Fruit fly (Drosophila melanogaster): ENCODE data around the gene sav.

Gene sav

DNA sequence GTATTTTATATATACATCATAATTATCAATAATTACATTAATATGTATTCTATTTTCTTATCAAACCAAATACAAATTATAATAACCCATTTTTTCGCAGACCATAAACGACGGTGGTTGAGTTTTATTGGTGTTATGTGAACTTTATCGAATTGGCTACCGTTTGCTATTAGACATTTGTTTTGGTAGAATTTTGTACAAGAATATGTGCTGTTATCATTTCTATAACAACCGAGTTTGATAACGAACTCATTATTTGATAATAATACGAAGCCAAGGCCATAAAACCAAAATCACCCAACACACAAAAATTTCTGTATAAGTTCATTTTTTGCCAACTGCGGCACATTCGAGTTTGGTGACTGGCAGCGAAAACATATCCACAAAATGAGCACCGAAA is 34.2 kb upstream of the sav start, which contains the start of gene CG17109:
Gene CG17109 (plus strand): TSS at position 345 of the 400 bp plus-strand sequence.
- TF ChIP-seq E2f2 (GFP tag; IDR thresholded peaks at IDR 0.05) (no peak), dm (GFP tag; optimal IDR thresholded peaks at IDR 0.05) (no peak), sd (tag; optimal IDR thresholded peaks at IDR 0.05) (peak; percentile 2), mirr (GFP tag; optimal IDR thresholded peaks at IDR 0.05) (peak; percentile 14), exex (tag; optimal IDR thresholded peaks at IDR 0.05) (peak; percentile 93), CG34376 (GFP tag; optimal IDR thresholded peaks at IDR 0.05) (peak; percentile 86), sug (tag; optimal IDR thresholded peaks at IDR 0.05) (peak; percentile 32)

DNA sequence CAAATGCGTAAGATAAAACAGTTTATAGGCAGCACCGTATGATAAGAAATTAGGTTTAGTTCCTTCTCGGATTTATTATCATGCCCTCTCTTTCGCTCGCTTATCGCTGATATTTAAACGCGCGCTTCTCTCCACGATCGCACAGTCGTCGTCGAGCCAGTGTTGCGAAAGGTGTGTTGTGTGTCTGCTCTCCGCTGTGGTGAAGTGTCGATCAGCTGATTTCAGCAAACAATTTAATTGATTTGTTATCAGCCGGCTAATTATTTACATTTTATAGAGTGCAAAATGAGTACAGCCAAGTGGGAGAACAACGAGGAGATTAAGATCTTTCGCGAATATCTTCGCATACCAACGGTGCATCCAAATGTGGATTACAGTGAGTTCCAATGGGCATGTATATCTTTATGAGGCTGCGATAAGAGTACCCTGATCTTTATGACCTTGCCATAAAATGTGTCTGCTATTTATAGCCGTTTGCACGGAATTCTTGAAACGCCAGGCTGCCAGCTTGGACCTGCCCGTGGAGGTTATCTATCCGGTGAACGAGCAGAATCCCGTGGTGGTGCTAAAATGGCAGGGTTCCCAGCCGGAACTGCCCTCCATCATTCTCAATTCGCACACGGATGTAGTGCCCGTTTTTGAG is 30.6 kb upstream of the sav start, which contains the start of the genes CG17110 and CG6726:
Gene CG17110 (plus strand): TSS at position 139 of the 643 bp plus-strand sequence.
Gene CG6726 (plus strand): TSS at position 139 of the 643 bp plus-strand sequence.
- peak; percentile 79 for TF ChIP-seq Med (GFP tag)
- TF ChIP-seq CG4404 (GFP tag; IDR thresholded peaks at IDR 0.05): no peak
- no peak for TF ChIP-seq jing (GFP tag; optimal IDR thresholded peaks at IDR 0.05)
- TF ChIP-seq CG5245 (GFP tag; optimal IDR thresholded peaks at IDR 0.05): no peak
- TF ChIP-seq eve (GFP tag; optimal IDR thresholded peaks at IDR 0.05): no peak
- no peak for TF ChIP-seq bab2 (GFP tag; optimal IDR thresholded peaks at IDR 0.05)
- TF ChIP-seq CG7839 (tag; optimal IDR thresholded peaks at IDR 0.05): no peak
- no peak for TF ChIP-seq Bteb2 (GFP tag; optimal IDR thresholded peaks at IDR 0.05)
- TF ChIP-seq CG11504 (tag; optimal IDR thresholded peaks at IDR 0.05): no peak
- TF ChIP-seq MBD-R2 (GFP tag; IDR thresholded peaks at IDR 0.05): peak; percentile 36; the same call in 1 of the 2 replicates
- no peak for TF ChIP-seq tup (GFP tag; optimal IDR thresholded peaks at IDR 0.05)
- TF ChIP-seq Spps (tag; optimal IDR thresholded peaks at IDR 0.05): no peak
- 0 out of 4 replicates have a peak, but pooled peaks have one; percentile 20 for TF ChIP-seq chinmo (GFP tag; IDR thresholded peaks at IDR 0.05; ENCODE audit: partially characterized antibody)
- no peak for TF ChIP-seq CG11695 (GFP tag; IDR thresholded peaks at IDR 0.05)
- no peak for TF ChIP-seq CG15514 (GFP tag; optimal IDR thresholded peaks at IDR 0.05)
- TF ChIP-seq CG31388 (GFP tag; optimal IDR thresholded peaks at IDR 0.05): no peak
- no peak for TF ChIP-seq zfh1 (GFP tag; IDR thresholded peaks at IDR 0.05)
- no peak for TF ChIP-seq CG3726 (GFP tag; IDR thresholded peaks at IDR 0.05)
- TF ChIP-seq E2f2 (GFP tag; IDR thresholded peaks at IDR 0.05): peak; percentile 69
- no peak for TF ChIP-seq run (tag; optimal IDR thresholded peaks at IDR 0.05)
- TF ChIP-seq grn (GFP tag; optimal IDR thresholded peaks at IDR 0.05): peak; percentile 3
- TF ChIP-seq bcd (GFP tag; optimal IDR thresholded peaks at IDR 0.05): no peak
- TF ChIP-seq crp (GFP tag; optimal IDR thresholded peaks at IDR 0.05): peak in 1 of 2 experiments; percentile 76
- TF ChIP-seq exex (tag; optimal IDR thresholded peaks at IDR 0.05): peak; percentile 77
- TF ChIP-seq p53 (GFP tag; optimal IDR thresholded peaks at IDR 0.05): no peak
- no peak for TF ChIP-seq Trl (optimal IDR thresholded peaks at IDR 0.05)
- no peak for TF ChIP-seq Trl (GFP tag; optimal IDR thresholded peaks at IDR 0.05)
- TF ChIP-seq wor (GFP tag; IDR thresholded peaks at IDR 0.05): no peak
- no peak for TF ChIP-seq CG33557 (GFP tag; optimal IDR thresholded peaks at IDR 0.05)
- no peak for TF ChIP-seq CG6175 (GFP tag; IDR thresholded peaks at IDR 0.05)
- no peak for TF ChIP-seq odd (GFP tag; optimal IDR thresholded peaks at IDR 0.05)
- peak; percentile 54 for TF ChIP-seq Vsx1 (GFP tag; optimal IDR thresholded peaks at IDR 0.05)
- no peak for TF ChIP-seq gfzf (GFP tag; optimal IDR thresholded peaks at IDR 0.05)
- no peak for TF ChIP-seq CG3847 (GFP tag; IDR thresholded peaks at IDR 0.05)
- TF ChIP-seq lab (GFP tag; optimal IDR thresholded peaks at IDR 0.05): peak; percentile 37
- TF ChIP-seq CG30020 (tag; optimal IDR thresholded peaks at IDR 0.05): no peak
- no peak for TF ChIP-seq Antp (GFP tag; optimal IDR thresholded peaks at IDR 0.05)
- TF ChIP-seq al (GFP tag; IDR thresholded peaks at IDR 0.05): no peak
- TF ChIP-seq hkb (optimal IDR thresholded peaks at IDR 0.05): no peak
- TF ChIP-seq hkb (GFP tag; IDR thresholded peaks at IDR 0.05): no peak
- TF ChIP-seq phol (tag; optimal IDR thresholded peaks at IDR 0.05): no peak
- peak; percentile 26 for TF ChIP-seq sens (GFP tag)
- no peak for TF ChIP-seq Dref (GFP tag; IDR thresholded peaks at IDR 0.05)
- no peak for TF ChIP-seq cad (GFP tag; optimal IDR thresholded peaks at IDR 0.05)
- no peak for TF ChIP-seq sob (GFP tag; IDR thresholded peaks at IDR 0.05)
